Fruit fly (Drosophila melanogaster): ENCODE results near the gene RpS10b.

DNA sequence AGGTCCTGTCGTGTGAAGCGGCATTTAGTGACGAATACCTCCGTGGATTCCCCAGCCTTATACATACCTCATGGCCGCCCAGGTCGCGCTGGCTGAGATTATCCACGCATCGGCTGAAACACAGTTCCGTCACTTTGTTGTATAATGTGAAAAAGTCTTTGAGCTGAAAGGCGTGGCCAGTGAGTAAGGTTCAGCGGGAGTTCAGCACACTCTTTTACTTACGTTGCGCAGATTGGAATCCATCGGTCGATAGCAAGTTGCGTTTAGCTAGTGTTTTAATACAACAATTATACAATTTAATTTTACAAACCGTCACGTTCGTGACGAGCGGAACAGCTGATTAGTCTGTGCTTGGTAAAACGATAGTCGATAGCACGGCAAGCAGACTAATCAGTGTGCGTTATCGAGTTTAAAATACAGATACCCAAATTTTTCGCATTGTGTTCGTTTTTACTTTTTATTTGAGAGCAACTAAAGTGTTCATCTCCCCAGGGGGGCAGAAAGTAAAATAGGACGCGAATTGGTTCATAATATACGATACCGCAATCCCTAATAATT lies 20.4 kb downstream of the RpS10b start, which contains the start of the genes Pstk and Tim9b:
- TF ChIP-seq slp2 (GFP tag; optimal IDR thresholded peaks at IDR 0.05) (no peak), lola (GFP tag; optimal IDR thresholded peaks at IDR 0.05) (no peak)

Measured in whole organism, embryonic.